Worm (Caenorhabditis elegans) whole organism, L3 larva: ENCODE results near the gene eral-1.
A peak's percentile ranks its signal among the peaks of the same experiment; 100 is the strongest.

Source experiments
- ZK546.5 ChIP-seq: sonication (generic microtip); optimal IDR thresholded peaks from 2 replicates; lab custom pipeline; 2017; ENCODE audit warnings: missing biosample characterization, missing genetic modification characterization
- aly-2 ChIP-seq: fragments of 150-350 bp; optimal IDR thresholded peaks from 2 replicates; lab custom pipeline; 2014; ENCODE audit warnings: missing biosample characterization, missing genetic modification characterization
- ceh-28 ChIP-seq: fragments of 150-350 bp; optimal IDR thresholded peaks from 2 replicates; lab custom pipeline; 2014; ENCODE audit warnings: missing biosample characterization, missing genetic modification reagents, missing genetic modification characterization
- elt-1 ChIP-seq: fragments of 150-350 bp; optimal IDR thresholded peaks from 2 replicates; lab custom pipeline; 2014; ENCODE audit warnings: missing biosample characterization, missing genetic modification characterization
- fkh-10 ChIP-seq: sonication (generic microtip); optimal IDR thresholded peaks from 2 replicates; lab custom pipeline; 2017; ENCODE audit warnings: missing biosample characterization, missing genetic modification reagents, missing genetic modification characterization
- mdl-1 ChIP-seq: fragments of 150-350 bp; optimal IDR thresholded peaks from 2 replicates; lab custom pipeline; 2014; ENCODE audit warnings: missing biosample characterization, missing genetic modification characterization
- nhr-12 ChIP-seq: fragments of 150-350 bp; optimal IDR thresholded peaks from 2 replicates; lab custom pipeline; 2014; ENCODE audit warnings: missing biosample characterization, missing genetic modification characterization
- nhr-23 ChIP-seq: fragments of 150-350 bp; optimal IDR thresholded peaks from 2 replicates; lab custom pipeline; 2014; ENCODE audit warnings: missing biosample characterization, missing genetic modification reagents, missing genetic modification characterization
- nhr-28 ChIP-seq: fragments of 150-350 bp; optimal IDR thresholded peaks from 2 replicates; lab custom pipeline; 2014; ENCODE audit warnings: missing biosample characterization, missing genetic modification characterization
- sea-2 ChIP-seq: fragments of 150-350 bp; sonication (generic microtip); optimal IDR thresholded peaks from 4 replicates; lab custom pipeline; 2014; ENCODE audit warnings: missing biosample characterization, missing genetic modification reagents, missing genetic modification characterization
- tbx-2 ChIP-seq: sonication (generic microtip); optimal IDR thresholded peaks from 2 replicates; lab custom pipeline; 2016; ENCODE audit warnings: mild to moderate bottlenecking, missing genetic modification characterization, missing compliant biosample characterization
- zag-1 ChIP-seq: fragments of 150-350 bp; optimal IDR thresholded peaks from 2 replicates; lab custom pipeline; 2014; ENCODE audit warnings: missing biosample characterization, missing genetic modification characterization

- TF ChIP-seq nhr-12 (tag; lab: Kevin White, UChicago), result no peak
- TF ChIP-seq elt-1 (tag; lab: Kevin White, UChicago), result no peak
- no peak for TF ChIP-seq ceh-28 (tag; lab: Kevin White, UChicago)
- no peak for TF ChIP-seq tbx-2 (tag; lab: Kevin White, UChicago)
- TF ChIP-seq ZK546.5 (tag; lab: Kevin White, UChicago), result no peak
- no peak for TF ChIP-seq aly-2 (tag; lab: Kevin White, UChicago)
- TF ChIP-seq nhr-28 (tag; lab: Kevin White, UChicago), result no peak
- no peak for TF ChIP-seq zag-1 (tag; lab: Kevin White, UChicago)
- TF ChIP-seq sea-2 (GFP tag; lab: Kevin White, UChicago), result no peak
- TF ChIP-seq mdl-1 (tag; lab: Kevin White, UChicago), result no peak
- TF ChIP-seq fkh-10 (GFP tag; lab: Kevin White, UChicago), result no peak
- TF ChIP-seq nhr-23 (tag; lab: Kevin White, UChicago), result peak; percentile 44
Measured at ce11 chrII:9602566-9602965, 13.0 kb upstream of the eral-1 start.
